Worm (Caenorhabditis elegans) whole organism, late embryonic: ENCODE measurements around the gene lgc-53.

Experiments
- K09A11.1 ChIP-seq: sonication (generic microtip); optimal IDR thresholded peaks from 2 replicates; lab custom pipeline; 2017; ENCODE audit warnings: antibody characterized with exemption, mild to moderate bottlenecking, missing genetic modification characterization, missing compliant biosample characterization; ENCODE audit not compliant: insufficient read depth
- T23F11.4 ChIP-seq: fragments of 200-800 bp; sonication (Bioruptor generic); optimal IDR thresholded peaks from 2 replicates; lab custom pipeline; 2018; ENCODE audit warnings: mild to moderate bottlenecking, missing genetic modification characterization, missing compliant biosample characterization
- Y22D7AL.16 ChIP-seq: sonication (generic microtip); optimal IDR thresholded peaks from 2 replicates; lab custom pipeline; 2016; ENCODE audit warnings: missing genetic modification characterization, missing compliant biosample characterization
- ahr-1 ChIP-seq: sonication (generic microtip); optimal IDR thresholded peaks from 2 replicates; lab custom pipeline; 2016; ENCODE audit warnings: missing genetic modification characterization, missing compliant biosample characterization
- ceh-14 ChIP-seq: sonication (generic microtip); optimal IDR thresholded peaks from 2 replicates; lab custom pipeline; 2016; ENCODE audit warnings: missing genotype, missing genetic modification characterization, missing compliant biosample characterization
- ceh-18 ChIP-seq: sonication (generic microtip); optimal IDR thresholded peaks from 2 replicates; lab custom pipeline; 2016; ENCODE audit warnings: missing genetic modification characterization, missing compliant biosample characterization
- ceh-2 ChIP-seq: sonication (generic microtip); optimal IDR thresholded peaks from 2 replicates; lab custom pipeline; 2016; ENCODE audit warnings: missing genotype, missing genetic modification characterization, missing compliant biosample characterization
- ceh-22 ChIP-seq: sonication (generic microtip); optimal IDR thresholded peaks from 2 replicates; lab custom pipeline; 2017; ENCODE audit warnings: missing biosample characterization, missing genetic modification characterization
- ceh-24 ChIP-seq: sonication (generic microtip); optimal IDR thresholded peaks from 2 replicates; lab custom pipeline; 2016; ENCODE audit warnings: mild to moderate bottlenecking, missing genetic modification characterization, missing compliant biosample characterization
- ceh-6 ChIP-seq: fragments of 200-800 bp; sonication (Bioruptor generic); optimal IDR thresholded peaks from 2 replicates; lab custom pipeline; 2018; ENCODE audit warnings: mild to moderate bottlenecking, missing genetic modification characterization, missing compliant biosample characterization
- che-1 ChIP-seq: sonication (generic microtip); optimal IDR thresholded peaks from 2 replicates; lab custom pipeline; 2016; ENCODE audit warnings: mild to moderate bottlenecking, missing genetic modification characterization, missing compliant biosample characterization
- dmd-4 ChIP-seq: sonication (generic microtip); optimal IDR thresholded peaks from 2 replicates; lab custom pipeline; 2016; ENCODE audit warnings: borderline replicate concordance, missing genetic modification characterization, missing compliant biosample characterization
- elt-2 ChIP-seq: sonication (generic microtip); optimal IDR thresholded peaks from 2 replicates; lab custom pipeline; 2016; ENCODE audit warnings: missing genetic modification reagents, missing genetic modification characterization, missing compliant biosample characterization
- elt-4 ChIP-seq: sonication (generic microtip); optimal IDR thresholded peaks from 2 replicates; lab custom pipeline; 2016; ENCODE audit warnings: missing genetic modification characterization, missing compliant biosample characterization
- ets-4 ChIP-seq: sonication (generic microtip); optimal IDR thresholded peaks from 2 replicates; lab custom pipeline; 2016; ENCODE audit warnings: missing genetic modification characterization, missing compliant biosample characterization
- eyg-1 ChIP-seq: sonication (generic microtip); optimal IDR thresholded peaks from 2 replicates; lab custom pipeline; 2016; ENCODE audit warnings: missing genotype, missing genetic modification characterization, missing compliant biosample characterization
- fax-1 ChIP-seq: sonication (generic microtip); optimal IDR thresholded peaks from 2 replicates; lab custom pipeline; 2016; ENCODE audit warnings: missing genotype, missing genetic modification characterization, missing compliant biosample characterization
- fkh-6 ChIP-seq: sonication (generic microtip); optimal IDR thresholded peaks from 2 replicates; lab custom pipeline; 2016; ENCODE audit warnings: missing genetic modification characterization, missing compliant biosample characterization
- gmeb-2 ChIP-seq: sonication (generic microtip); optimal IDR thresholded peaks from 2 replicates; lab custom pipeline; 2016; ENCODE audit warnings: missing genetic modification characterization, inconsistent platforms, missing compliant biosample characterization
- hlh-15 ChIP-seq: sonication (generic microtip); optimal IDR thresholded peaks from 2 replicates; lab custom pipeline; 2016; ENCODE audit warnings: missing genetic modification characterization, missing compliant biosample characterization
- hlh-6 ChIP-seq: sonication (generic microtip); optimal IDR thresholded peaks from 2 replicates; lab custom pipeline; 2016; ENCODE audit warnings: missing genotype, missing genetic modification characterization, missing compliant biosample characterization
- hlh-8 ChIP-seq: sonication (generic microtip); optimal IDR thresholded peaks from 2 replicates; lab custom pipeline; 2016; ENCODE audit warnings: missing genotype, missing genetic modification characterization, missing compliant biosample characterization
- lim-6 ChIP-seq: sonication (generic microtip); optimal IDR thresholded peaks from 2 replicates; lab custom pipeline; 2016; ENCODE audit warnings: missing genetic modification characterization, missing compliant biosample characterization
- lin-11 ChIP-seq: fragments of 200-800 bp; sonication (Bioruptor generic); optimal IDR thresholded peaks from 2 replicates; lab custom pipeline; 2018; ENCODE audit warnings: mild to moderate bottlenecking, missing genetic modification characterization, missing compliant biosample characterization
- madf-2 ChIP-seq: sonication (generic microtip); optimal IDR thresholded peaks from 2 replicates; lab custom pipeline; 2017; ENCODE audit warnings: missing genetic modification characterization, missing compliant biosample characterization
- nhr-11 ChIP-seq: fragments of 150-350 bp; optimal IDR thresholded peaks from 2 replicates; lab custom pipeline; 2014; ENCODE audit warnings: missing biosample characterization, missing genetic modification characterization
- pat-9 ChIP-seq: fragments of 200-800 bp; sonication (Bioruptor generic); optimal IDR thresholded peaks from 2 replicates; lab custom pipeline; 2018; ENCODE audit warnings: mild to moderate bottlenecking, missing genetic modification characterization, moderate library complexity, missing compliant biosample characterization
- pha-4 ChIP-seq: fragments of 150-350 bp; optimal IDR thresholded peaks from 2 replicates; lab custom pipeline; 2018; ENCODE audit warnings: missing biosample characterization, missing genetic modification reagents, missing genetic modification characterization
- ref-2 ChIP-seq: sonication (generic microtip); optimal IDR thresholded peaks from 2 replicates; lab custom pipeline; 2016; ENCODE audit warnings: missing genetic modification characterization, missing compliant biosample characterization
- rnt-1 ChIP-seq: sonication (generic microtip); optimal IDR thresholded peaks from 2 replicates; lab custom pipeline; 2016; ENCODE audit warnings: missing genetic modification characterization, missing compliant biosample characterization
- sox-2 ChIP-seq: fragments of 200-800 bp; sonication (Bioruptor generic); IDR thresholded peaks from 2 replicates; pipeline ENCODE4 v1.3.6; 2022; ENCODE audit warnings: missing genetic modification reagents, missing genetic modification characterization, missing compliant biosample characterization
- sox-4 ChIP-seq: sonication (generic microtip); optimal IDR thresholded peaks from 2 replicates; lab custom pipeline; 2017; ENCODE audit warnings: mild to moderate bottlenecking, missing genetic modification characterization, inconsistent platforms, missing compliant biosample characterization
- tbx-2 ChIP-seq: sonication (generic microtip); optimal IDR thresholded peaks from 2 replicates; lab custom pipeline; 2016; ENCODE audit warnings: missing genetic modification characterization, missing compliant biosample characterization
- unc-3 ChIP-seq, 2 experiments: fragments of 200-800 bp in 1 of 2; sonication (Bioruptor generic) in 1 of 2; sonication (generic microtip) in 1 of 2; conservative IDR thresholded peaks in 1 of 2; optimal IDR thresholded peaks in 1 of 2; 2 replicates each; pipeline versions ENCODE4 v1.3.6 to Lab custom; 2016 to 2022; ENCODE audit warnings: missing compliant biosample characterization in 2 of 2, missing genetic modification characterization in 2 of 2, missing genetic modification reagents in 1 of 2
- unc-42 ChIP-seq: sonication (generic microtip); optimal IDR thresholded peaks from 2 replicates; lab custom pipeline; 2016; ENCODE audit warnings: missing genotype, missing genetic modification characterization, missing compliant biosample characterization
- unc-55 ChIP-seq: sonication (generic microtip); optimal IDR thresholded peaks from 2 replicates; lab custom pipeline; 2017; ENCODE audit warnings: missing biosample characterization, missing genetic modification reagents, missing genetic modification characterization
- ztf-16 ChIP-seq: sonication (generic microtip); optimal IDR thresholded peaks from 2 replicates; lab custom pipeline; 2017; ENCODE audit warnings: missing genetic modification characterization, missing compliant biosample characterization

Gene lgc-53

ce11 chrX:16702232-16702631, 9.2 kb upstream of the lgc-53 start, which contains the start of gene F22H10.1:
TSS of gene F22H10.1 (plus strand) at chrX:16702442.
- no peak for TF ChIP-seq pha-4
- no peak for TF ChIP-seq hlh-8
- no peak for TF ChIP-seq unc-55
- no peak for TF ChIP-seq sox-4 (tag; lab: Kevin White, UChicago)
- TF ChIP-seq nhr-11 (tag; lab: Kevin White, UChicago), result no peak
- TF ChIP-seq rnt-1 (tag; lab: Kevin White, UChicago), result no peak
- no peak for TF ChIP-seq ceh-2
- no peak for TF ChIP-seq ref-2 (tag; lab: Kevin White, UChicago)
- no peak for TF ChIP-seq ahr-1 (tag; lab: Kevin White, UChicago)
- TF ChIP-seq dmd-4 (tag; lab: Kevin White, UChicago), result no peak
- TF ChIP-seq madf-2 (tag; lab: Kevin White, UChicago), result no peak

- TF ChIP-seq lin-11, result no peak
- TF ChIP-seq pat-9 (tag; lab: Kevin White, UChicago), result no peak
- no peak for TF ChIP-seq pha-4
- TF ChIP-seq ceh-2, result no peak
- TF ChIP-seq lim-6, result no peak
- no peak for TF ChIP-seq ref-2 (tag; lab: Kevin White, UChicago)
- peak; percentile 87 for TF ChIP-seq unc-55
- no peak for TF ChIP-seq ceh-18 (tag; lab: Kevin White, UChicago)
These were observed 7.4 kb upstream of the lgc-53 start for ce11 chrX:16704086-16704485.

DNA sequence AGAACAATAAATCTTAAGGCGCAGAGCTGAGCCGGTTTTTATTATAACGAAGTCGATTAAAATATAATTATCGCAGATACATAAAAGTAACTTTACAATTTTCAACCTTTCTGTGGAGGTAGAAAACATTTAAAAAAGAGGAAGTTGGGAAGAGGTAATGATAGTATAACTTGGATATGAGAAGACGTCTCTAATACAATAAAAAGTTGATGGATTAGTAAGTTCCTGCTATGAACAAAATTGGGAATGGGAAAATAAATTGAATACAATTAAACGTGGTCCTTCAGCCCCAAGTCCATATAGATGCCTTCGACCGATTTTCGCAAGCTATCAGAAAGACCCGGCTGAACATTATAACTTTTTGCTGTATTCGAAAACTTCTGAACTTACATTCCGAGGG, 5.9 kb upstream of the lgc-53 start:
- TF ChIP-seq ets-4 (tag; lab: Kevin White, UChicago) (no peak), eyg-1 (tag; lab: Kevin White, UChicago) (no peak), che-1 (tag; lab: Kevin White, UChicago) (no peak), hlh-15 (tag; lab: Kevin White, UChicago) (no peak), hlh-8 (no peak), fax-1 (tag; lab: Kevin White, UChicago) (no peak), ceh-14 (tag; lab: Kevin White, UChicago) (no peak), ahr-1 (tag; lab: Kevin White, UChicago) (no peak), sox-4 (tag; lab: Kevin White, UChicago) (no peak), hlh-6 (tag; lab: Kevin White, UChicago) (no peak), unc-3 (GFP tag; conservative IDR thresholded peaks at IDR 0.05; lab: Robert Waterston, UW) (no peak), unc-3 (tag; optimal IDR thresholded peaks at IDR 0.05; lab: Kevin White, UChicago) (no peak), ceh-6 (GFP tag; lab: Kevin White, UChicago) (no peak), ceh-22 (tag; lab: Kevin White, UChicago) (no peak), dmd-4 (tag; lab: Kevin White, UChicago) (no peak)
- TF ChIP-seq, all 69 proteins: peak for 0

ce11 chrX:16715938-16716337, 4.5 kb downstream of the lgc-53 start:
- no peak for TF ChIP-seq fkh-6 (tag; lab: Kevin White, UChicago)
- no peak for TF ChIP-seq dmd-4 (tag; lab: Kevin White, UChicago)
- no peak for TF ChIP-seq ref-2 (tag; lab: Kevin White, UChicago)
- TF ChIP-seq ztf-16, result no peak
- TF ChIP-seq K09A11.1 (tag; lab: Kevin White, UChicago), result no peak
- TF ChIP-seq ceh-24, result no peak
- no peak for TF ChIP-seq elt-4 (tag; lab: Kevin White, UChicago)
- TF ChIP-seq elt-2 (tag; lab: Kevin White, UChicago), result no peak
- TF ChIP-seq sox-4 (tag; lab: Kevin White, UChicago), result no peak
- TF ChIP-seq unc-42 (tag; lab: Kevin White, UChicago), result no peak
- TF ChIP-seq ceh-6 (GFP tag; lab: Kevin White, UChicago), result no peak
- TF ChIP-seq T23F11.4 (GFP tag; lab: Kevin White, UChicago), result no peak
- no peak for TF ChIP-seq nhr-11 (tag; lab: Kevin White, UChicago)
- TF ChIP-seq unc-3 (GFP tag; conservative IDR thresholded peaks at IDR 0.05; lab: Robert Waterston, UW), result no peak
- no peak for TF ChIP-seq unc-3 (tag; optimal IDR thresholded peaks at IDR 0.05; lab: Kevin White, UChicago)
- TF ChIP-seq, all 69 proteins: peak for 0

DNA sequence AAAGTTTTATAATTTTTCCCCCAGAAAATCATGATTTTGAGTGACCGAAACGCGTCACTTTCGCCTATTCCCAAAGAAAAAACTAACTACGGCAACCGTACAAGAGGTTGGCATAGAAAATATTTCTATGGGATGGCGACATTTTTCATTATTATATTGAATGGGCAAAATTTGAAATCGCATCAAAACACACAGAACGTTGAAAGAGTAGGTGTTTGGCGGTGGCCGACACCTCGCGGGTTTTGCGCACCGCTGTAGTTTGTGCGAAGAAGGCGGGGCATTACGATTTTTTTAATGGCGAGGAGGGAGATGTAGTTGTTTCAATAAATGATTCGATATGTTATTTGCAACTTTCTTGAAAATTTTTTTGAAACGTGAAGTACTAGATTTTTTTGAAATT, 10.4 kb downstream of the lgc-53 start:
- TF ChIP-seq tbx-2 (tag; lab: Kevin White, UChicago), result no peak
- no peak for TF ChIP-seq madf-2 (tag; lab: Kevin White, UChicago)
- TF ChIP-seq ceh-14 (tag; lab: Kevin White, UChicago), result no peak
- no peak for TF ChIP-seq sox-2
- no peak for TF ChIP-seq gmeb-2 (tag; lab: Kevin White, UChicago)
- TF ChIP-seq Y22D7AL.16 (tag; lab: Kevin White, UChicago), result no peak
- no peak for TF ChIP-seq ets-4 (tag; lab: Kevin White, UChicago)
- no peak for TF ChIP-seq elt-2 (tag; lab: Kevin White, UChicago)
- no peak for TF ChIP-seq fkh-6 (tag; lab: Kevin White, UChicago)
- no peak for TF ChIP-seq pha-4
- TF ChIP-seq rnt-1 (tag; lab: Kevin White, UChicago), result no peak
